Worm (Caenorhabditis elegans) whole organism, late embryonic: ENCODE data around the gene C06G1.1.
A peak's percentile ranks its signal among the peaks of the same experiment; 100 is the strongest.

ENCODE experiments used
- C08G9.2 ChIP-seq: sonication (generic microtip); optimal IDR thresholded peaks from 2 replicates; lab custom pipeline; 2016; ENCODE audit warnings: mild to moderate bottlenecking, missing genetic modification characterization, moderate library complexity, missing compliant biosample characterization
- F13H6.1 ChIP-seq: sonication (generic microtip); optimal IDR thresholded peaks from 2 replicates; lab custom pipeline; 2016; ENCODE audit warnings: missing genetic modification characterization, missing compliant biosample characterization
- K02D7.2 ChIP-seq: sonication (generic microtip); optimal IDR thresholded peaks from 2 replicates; lab custom pipeline; 2017; ENCODE audit warnings: mild to moderate bottlenecking, missing genetic modification characterization, missing compliant biosample characterization
- ama-1 ChIP-seq: fragments of 150-350 bp; optimal IDR thresholded peaks from 2 replicates; lab custom pipeline; 2014
- ceh-14 ChIP-seq: sonication (generic microtip); optimal IDR thresholded peaks from 2 replicates; lab custom pipeline; 2016; ENCODE audit warnings: missing genotype, missing genetic modification characterization, missing compliant biosample characterization
- ceh-18 ChIP-seq: sonication (generic microtip); optimal IDR thresholded peaks from 2 replicates; lab custom pipeline; 2016; ENCODE audit warnings: missing genetic modification characterization, missing compliant biosample characterization
- ceh-19 ChIP-seq: fragments of 200-800 bp; sonication (Bioruptor generic); optimal IDR thresholded peaks from 2 replicates; lab custom pipeline; 2018; ENCODE audit warnings: mild to moderate bottlenecking, missing genetic modification characterization, missing compliant biosample characterization
- ceh-22 ChIP-seq: sonication (generic microtip); optimal IDR thresholded peaks from 2 replicates; lab custom pipeline; 2017; ENCODE audit warnings: missing biosample characterization, missing genetic modification characterization
- ceh-24 ChIP-seq: sonication (generic microtip); optimal IDR thresholded peaks from 2 replicates; lab custom pipeline; 2016; ENCODE audit warnings: mild to moderate bottlenecking, missing genetic modification characterization, missing compliant biosample characterization
- ceh-30 ChIP-seq: fragments of 150-350 bp; optimal IDR thresholded peaks from 2 replicates; lab custom pipeline; 2014; ENCODE audit warnings: missing biosample characterization, missing genetic modification characterization
- ceh-6 ChIP-seq: fragments of 200-800 bp; sonication (Bioruptor generic); optimal IDR thresholded peaks from 2 replicates; lab custom pipeline; 2018; ENCODE audit warnings: mild to moderate bottlenecking, missing genetic modification characterization, missing compliant biosample characterization
- che-1 ChIP-seq: sonication (generic microtip); optimal IDR thresholded peaks from 2 replicates; lab custom pipeline; 2016; ENCODE audit warnings: mild to moderate bottlenecking, missing genetic modification characterization, missing compliant biosample characterization
- dmd-4 ChIP-seq: sonication (generic microtip); optimal IDR thresholded peaks from 2 replicates; lab custom pipeline; 2016; ENCODE audit warnings: borderline replicate concordance, missing genetic modification characterization, missing compliant biosample characterization
- dve-1 ChIP-seq: sonication (generic microtip); optimal IDR thresholded peaks from 2 replicates; lab custom pipeline; 2017; ENCODE audit warnings: antibody characterized with exemption, mild to moderate bottlenecking, missing genetic modification characterization, missing compliant biosample characterization
- elt-2 ChIP-seq: sonication (generic microtip); optimal IDR thresholded peaks from 2 replicates; lab custom pipeline; 2016; ENCODE audit warnings: missing genetic modification reagents, missing genetic modification characterization, missing compliant biosample characterization
- elt-4 ChIP-seq: sonication (generic microtip); optimal IDR thresholded peaks from 2 replicates; lab custom pipeline; 2016; ENCODE audit warnings: missing genetic modification characterization, missing compliant biosample characterization
- ets-4 ChIP-seq: sonication (generic microtip); optimal IDR thresholded peaks from 2 replicates; lab custom pipeline; 2016; ENCODE audit warnings: missing genetic modification characterization, missing compliant biosample characterization
- eyg-1 ChIP-seq: sonication (generic microtip); optimal IDR thresholded peaks from 2 replicates; lab custom pipeline; 2016; ENCODE audit warnings: missing genotype, missing genetic modification characterization, missing compliant biosample characterization
- fax-1 ChIP-seq: sonication (generic microtip); optimal IDR thresholded peaks from 2 replicates; lab custom pipeline; 2016; ENCODE audit warnings: missing genotype, missing genetic modification characterization, missing compliant biosample characterization
- fkh-10 ChIP-seq: fragments of 150-350 bp; optimal IDR thresholded peaks from 2 replicates; lab custom pipeline; 2014; ENCODE audit warnings: missing biosample characterization, missing genetic modification reagents, missing genetic modification characterization
- gmeb-2 ChIP-seq: sonication (generic microtip); optimal IDR thresholded peaks from 2 replicates; lab custom pipeline; 2016; ENCODE audit warnings: missing genetic modification characterization, inconsistent platforms, missing compliant biosample characterization
- hlh-13 ChIP-seq: fragments of 200-800 bp; sonication (Bioruptor generic); optimal IDR thresholded peaks from 2 replicates; lab custom pipeline; 2018; ENCODE audit warnings: mild to moderate bottlenecking, missing genetic modification characterization, missing compliant biosample characterization
- hlh-15 ChIP-seq: sonication (generic microtip); optimal IDR thresholded peaks from 2 replicates; lab custom pipeline; 2016; ENCODE audit warnings: missing genetic modification characterization, missing compliant biosample characterization
- hlh-30 ChIP-seq: sonication (generic microtip); optimal IDR thresholded peaks from 2 replicates; lab custom pipeline; 2017; ENCODE audit warnings: antibody characterized with exemption, missing genetic modification characterization, missing compliant biosample characterization; ENCODE audit not compliant: insufficient read depth
- lim-6 ChIP-seq: sonication (generic microtip); optimal IDR thresholded peaks from 2 replicates; lab custom pipeline; 2016; ENCODE audit warnings: missing genetic modification characterization, missing compliant biosample characterization
- lin-11 ChIP-seq: fragments of 200-800 bp; sonication (Bioruptor generic); optimal IDR thresholded peaks from 2 replicates; lab custom pipeline; 2018; ENCODE audit warnings: mild to moderate bottlenecking, missing genetic modification characterization, missing compliant biosample characterization
- mec-3 ChIP-seq: sonication (generic microtip); optimal IDR thresholded peaks from 2 replicates; lab custom pipeline; 2016; ENCODE audit warnings: borderline replicate concordance, missing genetic modification characterization, missing compliant biosample characterization
- nhr-11 ChIP-seq: fragments of 150-350 bp; optimal IDR thresholded peaks from 2 replicates; lab custom pipeline; 2014; ENCODE audit warnings: missing biosample characterization, missing genetic modification characterization
- pag-3 ChIP-seq: sonication (generic microtip); optimal IDR thresholded peaks from 2 replicates; lab custom pipeline; 2016; ENCODE audit warnings: missing compliant biosample characterization, missing genetic modification characterization, borderline replicate concordance
- pat-9 ChIP-seq: fragments of 200-800 bp; sonication (Bioruptor generic); optimal IDR thresholded peaks from 2 replicates; lab custom pipeline; 2018; ENCODE audit warnings: mild to moderate bottlenecking, missing genetic modification characterization, moderate library complexity, missing compliant biosample characterization
- pha-4 ChIP-seq: fragments of 150-350 bp; optimal IDR thresholded peaks from 2 replicates; lab custom pipeline; 2018; ENCODE audit warnings: missing biosample characterization, missing genetic modification reagents, missing genetic modification characterization
- pqm-1 ChIP-seq: sonication (generic microtip); optimal IDR thresholded peaks from 2 replicates; lab custom pipeline; 2016; ENCODE audit warnings: missing genetic modification characterization, missing compliant biosample characterization
- pros-1 ChIP-seq: fragments of 150-350 bp; optimal IDR thresholded peaks from 2 replicates; lab custom pipeline; 2014; ENCODE audit warnings: missing biosample characterization, missing genetic modification reagents, missing genetic modification characterization
- sdc-2 ChIP-seq: sonication (generic microtip); optimal IDR thresholded peaks from 2 replicates; lab custom pipeline; 2016; ENCODE audit warnings: missing genotype, missing genetic modification characterization, missing compliant biosample characterization
- sox-2 ChIP-seq: fragments of 200-800 bp; sonication (Bioruptor generic); IDR thresholded peaks from 2 replicates; pipeline ENCODE4 v1.3.6; 2022; ENCODE audit warnings: missing genetic modification reagents, missing genetic modification characterization, missing compliant biosample characterization
- sox-4 ChIP-seq: sonication (generic microtip); optimal IDR thresholded peaks from 2 replicates; lab custom pipeline; 2017; ENCODE audit warnings: mild to moderate bottlenecking, missing genetic modification characterization, inconsistent platforms, missing compliant biosample characterization
- tbx-2 ChIP-seq: sonication (generic microtip); optimal IDR thresholded peaks from 2 replicates; lab custom pipeline; 2016; ENCODE audit warnings: missing genetic modification characterization, missing compliant biosample characterization
- ttx-3 ChIP-seq: sonication (generic microtip); optimal IDR thresholded peaks from 2 replicates; lab custom pipeline; 2016; ENCODE audit warnings: missing genetic modification reagents, missing genetic modification characterization, missing compliant biosample characterization
- unc-42 ChIP-seq: sonication (generic microtip); optimal IDR thresholded peaks from 2 replicates; lab custom pipeline; 2016; ENCODE audit warnings: missing genotype, missing genetic modification characterization, missing compliant biosample characterization
- unc-55 ChIP-seq: sonication (generic microtip); optimal IDR thresholded peaks from 2 replicates; lab custom pipeline; 2017; ENCODE audit warnings: missing biosample characterization, missing genetic modification reagents, missing genetic modification characterization
- zip-5 ChIP-seq: sonication (generic microtip); optimal IDR thresholded peaks from 2 replicates; lab custom pipeline; 2016; ENCODE audit warnings: missing genetic modification characterization, missing compliant biosample characterization
- ztf-16 ChIP-seq: sonication (generic microtip); optimal IDR thresholded peaks from 2 replicates; lab custom pipeline; 2017; ENCODE audit warnings: missing genetic modification characterization, missing compliant biosample characterization

The C06G1.1 gene

ce11 chrX:16675712-16676111 lies 42.6 kb downstream of the C06G1.1 start:
- no peak for TF ChIP-seq F13H6.1 (tag; lab: Kevin White, UChicago)
- TF ChIP-seq ceh-14 (tag; lab: Kevin White, UChicago), result no peak
- no peak for TF ChIP-seq pros-1
- TF ChIP-seq fax-1 (tag; lab: Kevin White, UChicago), result no peak
- TF ChIP-seq K02D7.2, result no peak
- TF ChIP-seq ceh-30 (tag; lab: Kevin White, UChicago), result no peak
- TF ChIP-seq hlh-30, result no peak
- TF ChIP-seq ama-1 (lab: Kevin White, UChicago), result no peak
- TF ChIP-seq gmeb-2 (tag; lab: Kevin White, UChicago), result no peak

- TF ChIP-seq ceh-14 (tag; lab: Kevin White, UChicago) (no peak), lim-6 (tag; lab: Kevin White, UChicago) (no peak), pha-4 (tag; lab: Kevin White, UChicago) (no peak), hlh-13 (GFP tag; lab: Kevin White, UChicago) (no peak), ceh-18 (tag; lab: Kevin White, UChicago) (no peak), hlh-15 (tag; lab: Kevin White, UChicago) (no peak), pag-3 (no peak), che-1 (tag; lab: Kevin White, UChicago) (no peak), pqm-1 (tag; lab: Kevin White, UChicago) (no peak), sox-4 (no peak), sdc-2 (tag; lab: Kevin White, UChicago) (no peak), tbx-2 (tag; lab: Kevin White, UChicago) (no peak), eyg-1 (tag; lab: Kevin White, UChicago) (no peak), lin-11 (tag; lab: Kevin White, UChicago) (no peak), unc-55 (GFP tag; lab: Kevin White, UChicago) (no peak)
Measured at ce11 chrX:16677672-16678071, 44.5 kb downstream of the C06G1.1 start, which contains the start of gene F22H10.3. Gene F22H10.3 (minus strand): TSS chrX:16677707.

- TF ChIP-seq K02D7.2 (no peak), unc-55 (GFP tag; lab: Kevin White, UChicago) (no peak), dmd-4 (tag; lab: Kevin White, UChicago) (no peak), fax-1 (tag; lab: Kevin White, UChicago) (no peak), nhr-11 (tag; lab: Kevin White, UChicago) (no peak), pag-3 (no peak)
Measured at ce11 chrX:16678097-16678496, 44.9 kb downstream of the C06G1.1 start.

ce11 chrX:16679117-16679590 lies 46.0 kb downstream of the C06G1.1 start, which contains the start of gene F22H10.2:
Gene F22H10.2 (plus strand): TSS chrX:16679540.
- TF ChIP-seq elt-2 (tag; lab: Kevin White, UChicago), result peak; percentile 13
- no peak for TF ChIP-seq ceh-24 (tag; lab: Kevin White, UChicago)
- no peak for TF ChIP-seq zip-5

- TF ChIP-seq gmeb-2 (tag; lab: Kevin White, UChicago) (no peak), pqm-1 (tag; lab: Kevin White, UChicago) (peak; percentile 87), dmd-4 (tag; lab: Kevin White, UChicago) (no peak), elt-2 (tag; lab: Kevin White, UChicago) (peak; percentile 67), ceh-14 (tag; lab: Kevin White, UChicago) (peak; percentile 84), pag-3 (no peak), mec-3 (tag; lab: Kevin White, UChicago) (no peak), fkh-10 (GFP tag; lab: Kevin White, UChicago) (peak; percentile 88), ceh-24 (tag; lab: Kevin White, UChicago) (no peak), ztf-16 (tag; lab: Kevin White, UChicago) (peak; percentile 47), ets-4 (tag; lab: Kevin White, UChicago) (peak; percentile 50), ceh-6 (GFP tag; lab: Kevin White, UChicago) (peak; percentile 32), C08G9.2 (tag; lab: Kevin White, UChicago) (peak; percentile 28), ceh-18 (tag; lab: Kevin White, UChicago) (peak; percentile 96), pros-1 (peak; percentile 71), sox-4 (no peak), pat-9 (tag; lab: Kevin White, UChicago) (no peak), zip-5 (peak; percentile 30), dve-1 (tag; lab: Kevin White, UChicago) (peak; percentile 95), elt-4 (no peak), sox-2 (GFP tag; lab: Robert Waterston, UW) (peak; percentile 75), unc-42 (peak; percentile 99), pha-4 (tag; lab: Kevin White, UChicago) (no peak), ceh-22 (tag; lab: Kevin White, UChicago) (peak; percentile 80), ceh-30 (tag; lab: Kevin White, UChicago) (peak; percentile 96), ceh-19 (GFP tag; lab: Kevin White, UChicago) (peak; percentile 0), ttx-3 (tag; lab: Kevin White, UChicago) (peak; percentile 29)
Measured at ce11 chrX:16681910-16682493, 48.9 kb downstream of the C06G1.1 start.
